Worm (Caenorhabditis elegans) whole organism, early embryonic: ENCODE measurements around the gene ect-2.

Experiments used
- B0310.2 ChIP-seq: sonication (generic microtip); optimal IDR thresholded peaks from 2 replicates; lab custom pipeline; 2016; ENCODE audit warnings: mild to moderate bottlenecking, missing genetic modification characterization, missing compliant biosample characterization
- F13C5.2 ChIP-seq: sonication (generic microtip); optimal IDR thresholded peaks from 2 replicates; lab custom pipeline; 2017; ENCODE audit warnings: mild to moderate bottlenecking, missing genetic modification characterization, inconsistent platforms, missing compliant biosample characterization
- aly-1 ChIP-seq: sonication (generic microtip); optimal IDR thresholded peaks from 2 replicates; lab custom pipeline; 2016; ENCODE audit warnings: missing genetic modification characterization, missing compliant biosample characterization
- ama-1 ChIP-seq: fragments of 150-350 bp; optimal IDR thresholded peaks from 2 replicates; lab custom pipeline; 2014
- ceh-13 ChIP-seq: fragments of 200-800 bp; sonication (Bioruptor generic); optimal IDR thresholded peaks from 2 replicates; lab custom pipeline; 2018; ENCODE audit warnings: mild to moderate bottlenecking, missing genetic modification characterization, missing compliant biosample characterization
- ets-7 ChIP-seq: sonication (generic microtip); optimal IDR thresholded peaks from 2 replicates; lab custom pipeline; 2016; ENCODE audit warnings: missing genotype, missing genetic modification characterization, missing compliant biosample characterization
- flt-1 ChIP-seq: fragments of 200-800 bp; sonication (Bioruptor generic); IDR thresholded peaks from 2 replicates; pipeline ENCODE4 v1.3.6; 2022; ENCODE audit warnings: missing genetic modification characterization, missing compliant biosample characterization
- hmbx-1 ChIP-seq: sonication (generic microtip); optimal IDR thresholded peaks from 2 replicates; lab custom pipeline; 2016; ENCODE audit warnings: mild to moderate bottlenecking, missing genetic modification characterization, missing compliant biosample characterization
- hmg-4 ChIP-seq: fragments of 200-800 bp; sonication (Bioruptor generic); optimal IDR thresholded peaks from 2 replicates; lab custom pipeline; 2018; ENCODE audit warnings: mild to moderate bottlenecking, missing genetic modification characterization, missing compliant biosample characterization
- hnd-1 ChIP-seq: sonication (generic microtip); optimal IDR thresholded peaks from 2 replicates; lab custom pipeline; 2016; ENCODE audit warnings: missing genetic modification characterization, missing compliant biosample characterization
- pes-1 ChIP-seq: fragments of 200-800 bp; sonication (Bioruptor generic); IDR thresholded peaks from 2 replicates; pipeline ENCODE4 v1.3.6; 2022; ENCODE audit warnings: missing genetic modification reagents, missing genetic modification characterization, missing compliant biosample characterization
- scrt-1 ChIP-seq: fragments of 200-800 bp; sonication (Bioruptor generic); IDR thresholded peaks from 2 replicates; pipeline ENCODE4 v1.3.6; 2022; ENCODE audit warnings: missing genetic modification characterization, missing compliant biosample characterization
- tbx-11 ChIP-seq: fragments of 200-800 bp; sonication (Bioruptor generic); IDR thresholded peaks from 2 replicates; pipeline ENCODE4 v1.3.6; 2022; ENCODE audit warnings: missing genetic modification characterization, missing compliant biosample characterization
- tbx-37 ChIP-seq: fragments of 200-800 bp; sonication (Bioruptor generic); conservative IDR thresholded peaks from 2 replicates; pipeline ENCODE4 v1.3.6; 2022; ENCODE audit warnings: missing genetic modification reagents, missing genetic modification characterization, missing compliant biosample characterization

- TF ChIP-seq ama-1, result no peak
- TF ChIP-seq pes-1 (GFP tag; lab: Robert Waterston, UW), result no peak
- TF ChIP-seq flt-1 (GFP tag; lab: Robert Waterston, UW), result no peak
- TF ChIP-seq F13C5.2 (tag; lab: Kevin White, UChicago), result no peak
- no peak for TF ChIP-seq scrt-1 (GFP tag; lab: Robert Waterston, UW)
- no peak for TF ChIP-seq B0310.2 (tag; lab: Kevin White, UChicago)
- TF ChIP-seq hmbx-1 (tag; lab: Kevin White, UChicago), result no peak
- TF ChIP-seq ets-7, result no peak
- no peak for TF ChIP-seq hmg-4 (GFP tag; lab: Kevin White, UChicago)
- TF ChIP-seq tbx-37 (GFP tag; lab: Robert Waterston, UW), result no peak
- no peak for TF ChIP-seq tbx-11
- TF ChIP-seq aly-1 (tag; lab: Kevin White, UChicago), result no peak
- no peak for TF ChIP-seq ceh-13 (GFP tag; lab: Kevin White, UChicago)
- TF ChIP-seq hnd-1 (tag; lab: Kevin White, UChicago), result no peak
Measured at ce11 chrII:10730702-10731101, 53.1 kb downstream of the ect-2 start.
